Fruit fly (Drosophila melanogaster): ENCODE measurements around the gene CG6761.
A peak's percentile ranks its signal among the peaks of the same experiment; 100 is the strongest.

CG6761 gene

DNA sequence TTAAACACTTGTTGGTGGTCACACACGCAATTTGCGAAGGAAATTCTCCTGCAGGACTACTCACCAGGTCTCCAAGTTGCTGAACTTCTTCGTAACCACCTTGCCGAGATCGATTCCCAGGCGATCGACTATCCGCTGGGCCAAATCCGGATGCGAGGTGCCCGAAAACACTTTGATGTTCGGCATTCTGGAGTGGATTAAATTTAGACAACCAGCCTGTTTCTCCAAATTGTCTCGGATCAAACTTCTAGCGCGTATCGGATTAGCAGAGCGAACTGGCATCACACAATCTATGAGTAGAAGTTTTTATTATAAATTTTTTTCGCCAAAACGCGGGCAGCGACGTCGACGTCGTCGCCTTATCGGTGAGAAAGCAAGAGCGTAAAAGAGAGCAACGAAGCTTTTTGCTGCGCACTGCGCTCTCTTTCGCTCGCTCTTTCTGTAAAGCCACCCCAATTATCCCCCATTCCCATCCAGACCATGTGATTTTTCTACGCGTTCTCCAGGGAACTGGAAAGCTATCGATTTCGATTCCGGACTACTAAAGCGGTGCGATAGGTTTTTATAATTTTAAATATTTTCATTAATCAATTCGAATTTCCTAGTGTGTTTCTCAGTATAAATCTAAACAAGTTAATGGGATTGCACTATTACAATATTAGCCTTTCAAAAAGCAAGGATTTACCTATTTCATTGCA is 9.1 kb downstream of the CG6761 start (continued):
- TF ChIP-seq pan (optimal IDR thresholded peaks at IDR 0.05): no peak
- no peak for TF ChIP-seq pan (GFP tag; optimal IDR thresholded peaks at IDR 0.05 in 1 of 2, IDR thresholded peaks at IDR 0.05 in 1 of 2)
- TF ChIP-seq CG8290 (GFP tag; optimal IDR thresholded peaks at IDR 0.05): no peak
- peak in 1 of 2 experiments; percentile 21 for TF ChIP-seq CG8290 (tag; optimal IDR thresholded peaks at IDR 0.05)
- no peak for TF ChIP-seq CG8359 (GFP tag; optimal IDR thresholded peaks at IDR 0.05; ENCODE audit: borderline replicate concordance)
- TF ChIP-seq chinmo (GFP tag; IDR thresholded peaks at IDR 0.05; ENCODE audit: partially characterized antibody): peak; percentile 87; the same call in 2 of the 4 replicates
- TF ChIP-seq CG11695 (GFP tag; IDR thresholded peaks at IDR 0.05): 0 out of 3 replicates have a peak, but pooled peaks have one; percentile 26
- peak; percentile 47 for TF ChIP-seq yki (optimal IDR thresholded peaks at IDR 0.05)
- TF ChIP-seq CG32532 (GFP tag; IDR thresholded peaks at IDR 0.05): peak; percentile 57; the same call in 1 of the 2 replicates
- TF ChIP-seq CG12769 (tag; optimal IDR thresholded peaks at IDR 0.05): peak; percentile 73
- 0 out of 3 replicates have a peak, but pooled peaks have one; percentile 40 for TF ChIP-seq CG34224 (GFP tag; IDR thresholded peaks at IDR 0.05; ENCODE audit: partially characterized antibody)
- TF ChIP-seq zen2 (GFP tag; IDR thresholded peaks at IDR 0.05; ENCODE audit: partially characterized antibody): peak; percentile 49; the same call in 1 of the 3 replicates
- TF ChIP-seq Fer1 (GFP tag; optimal IDR thresholded peaks at IDR 0.05): no peak
- 0 out of 2 replicates have a peak, but pooled peaks have one; percentile 30 for TF ChIP-seq sna (GFP tag; IDR thresholded peaks at IDR 0.05; ENCODE audit: partially characterized antibody)
- TF ChIP-seq mirr (GFP tag; optimal IDR thresholded peaks at IDR 0.05): peak; percentile 40
- TF ChIP-seq CG3163 (GFP tag; optimal IDR thresholded peaks at IDR 0.05): peak; percentile 86
- peak; percentile 51 for TF ChIP-seq Dref (GFP tag; IDR thresholded peaks at IDR 0.05)
- no peak for TF ChIP-seq NFAT (GFP tag; IDR thresholded peaks at IDR 0.05)
- TF ChIP-seq BEAF-32 (GFP tag; optimal IDR thresholded peaks at IDR 0.05): peak; percentile 12
- no peak for TF ChIP-seq CG11504 (tag; optimal IDR thresholded peaks at IDR 0.05)
- TF ChIP-seq vvl (GFP tag; IDR thresholded peaks at IDR 0.05): 0 out of 2 replicates have a peak, but pooled peaks have one; percentile 32
- TF ChIP-seq Adf1 (GFP tag; IDR thresholded peaks at IDR 0.05): peak; percentile 96
- no peak for TF ChIP-seq Dfd (GFP tag; optimal IDR thresholded peaks at IDR 0.05)
- TF ChIP-seq CG14667 (GFP tag; IDR thresholded peaks at IDR 0.05): no peak
- peak; percentile 29 for TF ChIP-seq corto (GFP tag; optimal IDR thresholded peaks at IDR 0.05)
- TF ChIP-seq cato (GFP tag; optimal IDR thresholded peaks at IDR 0.05; ENCODE audit: borderline replicate concordance): no peak
- peak; percentile 15 for TF ChIP-seq Meics (GFP tag; optimal IDR thresholded peaks at IDR 0.05)
- TF ChIP-seq br (optimal IDR thresholded peaks at IDR 0.05): no peak
- TF ChIP-seq CG15514 (GFP tag; optimal IDR thresholded peaks at IDR 0.05): peak; percentile 46
- TF ChIP-seq lilli (GFP tag; optimal IDR thresholded peaks at IDR 0.05): no peak
- peak; percentile 17 for TF ChIP-seq B-H2 (GFP tag; optimal IDR thresholded peaks at IDR 0.05)
- TF ChIP-seq CG17568 (GFP tag; optimal IDR thresholded peaks at IDR 0.05): peak; percentile 31
- TF ChIP-seq CG9437 (GFP tag; optimal IDR thresholded peaks at IDR 0.05): no peak
- TF ChIP-seq Blimp-1 (GFP tag; optimal IDR thresholded peaks at IDR 0.05): no peak
- TF ChIP-seq Atf6 (GFP tag; IDR thresholded peaks at IDR 0.05): 0 out of 2 replicates have a peak, but pooled peaks have one; percentile 8
- peak; percentile 51 for TF ChIP-seq CG34376 (GFP tag; optimal IDR thresholded peaks at IDR 0.05)
- peak; percentile 14 for TF ChIP-seq CG12071 (GFP tag; optimal IDR thresholded peaks at IDR 0.05)
- TF ChIP-seq CG33213 (GFP tag; optimal IDR thresholded peaks at IDR 0.05): no peak
- no peak for TF ChIP-seq wor (GFP tag; IDR thresholded peaks at IDR 0.05)
- peak; percentile 38; the same call in 1 of the 3 replicates for TF ChIP-seq ci (GFP tag; IDR thresholded peaks at IDR 0.05)
- TF ChIP-seq seq (GFP tag; IDR thresholded peaks at IDR 0.05): peak; percentile 49; the same call in 1 of the 2 replicates
- no peak for TF ChIP-seq CG13296 (GFP tag; optimal IDR thresholded peaks at IDR 0.05)
- peak; percentile 9 for TF ChIP-seq lab (GFP tag; optimal IDR thresholded peaks at IDR 0.05)
- peak; percentile 37; the same call in 1 of the 2 replicates for TF ChIP-seq Drgx (GFP tag; IDR thresholded peaks at IDR 0.05)
- TF ChIP-seq bigmax (GFP tag; optimal IDR thresholded peaks at IDR 0.05): peak; percentile 28
- TF ChIP-seq CG34422 (GFP tag; IDR thresholded peaks at IDR 0.05): no peak; the same call in 2 of the 3 replicates
